Worm (Caenorhabditis elegans) whole organism, dauer: ENCODE measurements around the gene F59B10.3.

ENCODE experiments used
- unc-62 ChIP-seq: sonication (generic microtip); optimal IDR thresholded peaks from 2 replicates; lab custom pipeline; 2017; ENCODE audit warnings: missing biosample characterization, missing genetic modification reagents, missing genetic modification characterization

The F59B10.3 gene

ce11 chrII:10523031-10523430 is 12.7 kb downstream of the F59B10.3 start:
- no peak for TF ChIP-seq unc-62 (GFP tag; lab: Kevin White, UChicago)

ce11 chrII:10523583-10523982 is 13.2 kb downstream of the F59B10.3 start, which contains the start of gene F59B10.5:
F59B10.5 (minus strand) TSS chrII:10523683.
- no peak for TF ChIP-seq unc-62 (GFP tag; lab: Kevin White, UChicago)

ce11 chrII:10524374-10524773 is 14.0 kb downstream of the F59B10.3 start, which contains the start of gene F59B10.6:
F59B10.6 (minus strand) TSS chrII:10524474.
- no peak for TF ChIP-seq unc-62 (GFP tag; lab: Kevin White, UChicago)

DNA sequence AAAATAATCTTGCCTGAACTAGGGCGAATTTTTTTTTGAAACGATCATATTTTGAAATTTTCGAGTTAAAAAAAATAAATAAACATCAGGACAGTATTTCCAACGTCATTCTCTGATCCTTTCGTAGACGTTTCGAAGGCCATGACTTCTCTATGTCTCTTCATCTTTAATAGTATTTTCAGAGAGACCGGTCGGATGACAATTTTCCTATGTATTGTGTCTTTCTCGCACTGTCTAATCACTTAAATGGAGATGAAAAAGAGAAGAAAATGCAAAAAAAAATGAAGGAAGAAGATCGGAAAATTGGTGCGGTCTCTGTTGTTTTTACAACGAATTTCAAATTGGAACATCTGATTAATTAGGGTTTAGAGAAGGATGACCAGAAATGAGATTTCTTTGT is 14.8 kb downstream of the F59B10.3 start:
- no peak for TF ChIP-seq unc-62 (GFP tag; lab: Kevin White, UChicago)

DNA sequence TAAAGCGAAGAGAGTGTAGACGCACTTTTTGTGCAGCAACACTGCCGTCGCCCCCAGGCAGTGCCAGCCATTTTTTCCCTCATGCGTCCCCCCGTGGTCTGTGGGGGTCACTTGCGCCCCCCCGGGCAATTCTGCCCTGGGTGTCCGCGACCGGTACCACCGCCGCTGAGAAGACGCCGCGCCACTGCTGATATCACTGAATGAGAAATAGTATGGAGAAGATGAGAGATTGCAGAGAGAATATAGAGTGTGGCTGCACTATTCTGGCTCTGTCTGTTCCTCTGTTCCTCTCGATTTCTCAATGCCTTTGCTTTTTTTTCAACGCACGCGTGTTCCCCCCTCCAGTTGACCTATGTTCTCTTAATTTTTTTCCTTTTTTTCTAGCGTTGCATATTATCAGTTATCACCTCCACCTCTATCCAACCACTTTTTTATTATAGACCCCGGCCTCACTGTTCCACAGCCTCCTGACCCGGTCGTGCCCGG is 17.4 kb downstream of the F59B10.3 start, which contains the start of gene mab-10:
Gene mab-10 (plus strand): TSS at position 436 of the 486 bp plus-strand sequence.
- TF ChIP-seq unc-62 (GFP tag; lab: Kevin White, UChicago), result no peak

DNA sequence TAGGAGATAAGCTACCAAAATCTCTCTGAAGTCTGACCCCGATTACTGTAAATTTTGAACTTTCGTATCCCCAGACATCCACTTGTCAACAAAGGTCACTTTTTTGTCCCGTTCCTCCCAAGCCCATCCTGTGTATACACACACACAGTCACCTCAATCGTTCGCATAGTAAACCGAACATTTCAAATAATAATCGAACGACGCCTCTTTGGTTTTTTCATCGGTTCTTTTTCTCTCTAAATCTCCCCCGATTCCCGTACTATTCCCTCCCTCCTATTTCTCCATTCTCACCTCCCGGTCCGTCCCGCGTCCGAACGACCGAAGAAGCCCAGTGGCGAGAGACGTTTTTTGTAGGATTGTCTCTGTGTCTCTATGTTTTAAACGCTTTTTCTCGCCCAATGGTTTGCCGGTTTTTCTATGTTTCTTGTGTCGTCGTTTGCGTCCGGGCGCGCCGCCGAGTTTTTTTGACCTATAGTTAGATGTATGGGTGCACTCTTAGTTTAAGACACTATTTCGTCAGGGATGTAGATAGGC is 18.9 kb downstream of the F59B10.3 start:
- TF ChIP-seq unc-62 (GFP tag; lab: Kevin White, UChicago), result no peak

DNA sequence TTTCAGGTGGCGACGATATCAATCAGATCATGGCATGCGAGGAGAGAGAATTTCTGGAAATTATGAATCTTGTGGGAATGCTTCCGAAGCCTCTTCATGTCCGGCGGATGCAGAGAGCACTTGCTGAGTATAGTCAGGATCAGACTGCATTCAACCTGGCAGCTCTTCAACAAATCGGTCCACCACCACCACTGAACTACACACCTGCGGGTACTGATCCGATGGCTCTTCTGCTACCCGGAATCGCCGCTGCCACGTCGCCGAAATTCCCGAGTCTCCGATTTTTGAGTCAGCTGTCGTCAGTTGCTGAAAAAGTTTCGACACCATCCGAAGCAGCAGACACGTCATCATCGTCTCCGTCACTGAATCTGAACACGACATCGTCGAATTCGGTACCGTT is 20.6 kb downstream of the F59B10.3 start:
- TF ChIP-seq unc-62 (GFP tag; lab: Kevin White, UChicago), result no peak

ce11 chrII:10531604-10532003 is 21.3 kb downstream of the F59B10.3 start:
- no peak for TF ChIP-seq unc-62 (GFP tag; lab: Kevin White, UChicago)

DNA sequence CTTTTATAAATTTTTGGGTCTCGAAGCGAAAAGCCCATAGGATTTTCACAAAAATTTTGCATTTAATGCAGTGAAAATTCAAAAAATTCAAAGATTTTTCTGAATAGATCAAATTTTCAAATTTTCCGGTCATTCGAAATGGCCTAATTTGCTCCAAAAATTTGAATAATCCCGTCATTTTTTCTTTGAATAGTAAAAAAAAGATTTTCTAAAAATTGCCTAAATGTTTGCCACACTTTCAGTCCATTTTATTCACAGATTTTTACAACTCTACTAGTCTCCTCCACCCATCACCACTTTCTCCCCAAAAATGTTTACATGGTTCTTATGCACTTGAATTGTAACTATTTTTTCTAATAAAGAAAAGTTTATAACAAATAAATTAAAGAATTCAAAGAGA is 23.6 kb downstream of the F59B10.3 start:
- no peak for TF ChIP-seq unc-62 (GFP tag; lab: Kevin White, UChicago)

DNA sequence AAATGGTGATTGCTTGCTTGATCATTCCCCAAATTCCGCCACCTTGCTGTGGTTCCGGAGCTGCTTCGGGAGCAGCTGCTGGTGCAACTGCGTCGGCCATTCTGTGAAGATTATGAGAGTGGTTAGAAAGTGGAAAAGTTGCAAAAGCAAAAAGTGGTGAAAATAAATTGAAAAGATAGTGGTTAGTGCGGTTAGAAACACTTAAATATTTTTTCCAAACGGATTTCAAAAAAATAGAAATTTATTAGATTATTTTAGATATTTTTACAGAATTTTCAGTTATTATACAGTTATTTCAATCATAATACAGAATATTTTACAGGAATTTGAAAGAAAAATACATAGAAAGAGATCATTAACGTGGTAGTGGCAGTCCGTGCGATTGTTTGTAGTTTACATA is 27.2 kb downstream of the F59B10.3 start, which contains the start of gene R166.2:
Gene R166.2 (minus strand): TSS at position 101 of the 400 bp plus-strand sequence.
- no peak for TF ChIP-seq unc-62 (GFP tag; lab: Kevin White, UChicago)

- no peak for TF ChIP-seq unc-62 (GFP tag; lab: Kevin White, UChicago)
Measured at ce11 chrII:10537988-10538387, 27.6 kb downstream of the F59B10.3 start.

ce11 chrII:10539232-10539631 is 28.9 kb downstream of the F59B10.3 start, which contains the start of gene R166.3:
R166.3 (minus strand) TSS chrII:10539332.
- TF ChIP-seq unc-62 (GFP tag; lab: Kevin White, UChicago), result no peak

DNA sequence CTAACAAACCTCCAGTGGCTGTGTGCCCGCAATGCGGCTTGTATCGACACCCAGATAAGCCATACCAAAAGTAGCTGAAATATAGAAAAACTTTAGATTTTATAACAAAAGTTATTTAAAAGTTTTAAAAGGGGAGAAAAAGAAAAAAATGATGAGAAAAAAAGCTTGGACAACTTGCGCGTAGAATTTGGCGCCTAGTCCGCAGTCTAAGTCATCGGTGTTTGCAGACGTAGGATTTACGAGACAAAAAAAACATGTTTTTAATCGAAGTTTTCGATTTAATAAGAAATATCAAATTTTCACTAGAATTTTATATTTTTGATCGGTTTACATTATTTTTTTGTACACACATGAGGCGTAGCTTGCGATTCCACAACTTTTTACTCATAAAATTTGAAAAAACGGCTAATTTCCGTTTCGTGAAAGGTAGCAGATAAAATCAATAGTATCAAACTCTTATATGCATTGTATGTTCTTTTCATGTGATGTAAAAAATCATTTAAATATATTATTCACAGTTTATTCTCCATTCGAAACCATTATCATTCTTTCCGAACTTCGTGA is 31.7 kb downstream of the F59B10.3 start, which contains the start of gene pro-1:
Gene pro-1 (minus strand): TSS at position 74 of the 564 bp plus-strand sequence.
- TF ChIP-seq unc-62 (GFP tag; lab: Kevin White, UChicago), result no peak

DNA sequence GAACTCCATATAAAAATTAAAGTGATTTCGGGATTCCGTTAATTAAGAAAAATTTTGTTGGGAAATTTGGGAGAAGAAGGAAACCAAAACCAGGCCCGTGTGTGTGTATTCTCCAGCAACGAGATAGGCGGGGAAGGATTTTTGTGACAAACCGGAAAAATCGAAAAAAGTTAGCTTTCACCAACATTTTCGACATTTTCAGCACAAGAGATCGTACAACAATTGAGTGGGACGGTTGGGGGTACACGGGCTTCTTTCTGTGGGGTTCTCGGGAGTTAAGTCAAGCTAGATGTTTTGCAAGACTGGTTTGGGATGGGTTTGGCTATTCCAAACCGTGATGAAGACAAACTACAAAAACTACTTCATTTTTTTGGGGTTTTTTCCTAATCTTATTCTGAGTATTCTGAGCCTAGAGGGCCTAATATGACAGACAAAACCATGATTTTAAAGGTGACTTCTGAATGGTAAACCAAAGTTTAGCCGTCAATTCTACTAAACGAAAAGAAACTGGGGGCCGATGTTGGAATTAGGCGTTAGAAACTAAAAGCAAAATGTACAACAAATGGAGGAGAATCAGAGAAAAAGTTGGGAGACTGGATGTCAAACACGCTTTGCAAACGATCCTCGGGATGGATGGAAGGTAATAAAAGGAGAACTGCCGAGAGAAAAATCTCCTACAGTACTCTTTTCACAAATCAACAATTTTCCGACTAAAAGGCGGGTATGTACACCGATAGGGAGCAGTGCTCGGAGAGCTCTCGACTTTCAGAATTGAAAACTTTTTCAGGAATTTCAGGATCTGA is 32.5 kb downstream of the F59B10.3 start:
- no peak for TF ChIP-seq unc-62 (GFP tag; lab: Kevin White, UChicago)

DNA sequence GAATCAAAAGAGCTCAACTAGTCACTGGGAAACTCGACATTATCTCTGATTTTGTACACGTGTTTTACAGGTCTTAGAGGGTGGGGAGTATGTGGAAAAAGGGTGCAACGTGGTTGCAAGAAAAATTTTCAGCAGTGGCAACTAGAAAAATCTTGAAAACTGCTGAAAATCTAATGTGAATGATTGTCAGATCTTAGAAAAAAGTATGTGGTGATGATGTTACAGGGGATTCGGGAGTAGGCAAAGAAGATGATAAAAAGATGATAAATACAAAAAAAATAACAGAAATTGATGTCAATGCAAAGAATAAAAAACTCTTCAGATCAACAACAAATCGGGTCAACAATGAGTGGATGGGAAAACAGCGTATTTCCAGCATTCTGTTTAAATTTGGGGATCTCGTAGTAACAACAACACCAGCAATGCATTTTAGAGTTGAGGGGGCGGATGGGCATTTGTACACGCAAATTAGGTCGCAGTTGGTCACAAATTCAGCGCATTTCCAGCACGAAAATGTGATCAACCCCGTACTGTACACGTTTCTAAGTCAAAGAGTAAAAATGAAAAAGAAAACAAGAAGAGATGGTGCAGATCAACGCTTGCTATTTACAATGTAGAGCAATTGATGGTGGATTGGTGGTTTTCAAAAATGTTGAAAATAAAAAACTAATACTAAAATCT is 33.3 kb downstream of the F59B10.3 start:
- no peak for TF ChIP-seq unc-62 (GFP tag; lab: Kevin White, UChicago)
